Fruit fly (Drosophila melanogaster): ENCODE data around the gene CG31220.

Gene CG31220

dm6 chr3R:19624482-19624881 is 23.8 kb upstream of the CG31220 start (continued):
- TF ChIP-seq oc (tag; optimal IDR thresholded peaks at IDR 0.05) (no peak), Trl (optimal IDR thresholded peaks at IDR 0.05) (peak in 1 of 2 experiments; percentile 59), Trl (GFP tag; optimal IDR thresholded peaks at IDR 0.05) (no peak), grn (GFP tag; optimal IDR thresholded peaks at IDR 0.05) (peak; percentile 67), CG10147 (GFP tag; optimal IDR thresholded peaks at IDR 0.05) (peak; percentile 22), Rfx (GFP tag; IDR thresholded peaks at IDR 0.05) (peak; percentile 51), fu2 (GFP tag; optimal IDR thresholded peaks at IDR 0.05) (no peak), HLH3B (GFP tag; IDR thresholded peaks at IDR 0.05) (no peak), gro (GFP tag; optimal IDR thresholded peaks at IDR 0.05) (peak; percentile 7), usp (GFP tag; optimal IDR thresholded peaks at IDR 0.05) (no peak), NFAT (GFP tag; IDR thresholded peaks at IDR 0.05) (0 out of 2 replicates have a peak, but pooled peaks have one; percentile 21)

- TF ChIP-seq chinmo (GFP tag; IDR thresholded peaks at IDR 0.05; ENCODE audit: partially characterized antibody), result peak; percentile 62; the same call in 1 of the 4 replicates
- TF ChIP-seq CG31388 (GFP tag; optimal IDR thresholded peaks at IDR 0.05), result no peak
- TF ChIP-seq CG13894 (tag; optimal IDR thresholded peaks at IDR 0.05), result peak; percentile 98
- TF ChIP-seq cg (GFP tag; optimal IDR thresholded peaks at IDR 0.05), result no peak
- peak; percentile 85 for TF ChIP-seq CG12769 (tag; optimal IDR thresholded peaks at IDR 0.05)
- TF ChIP-seq sd (tag; optimal IDR thresholded peaks at IDR 0.05), result peak; percentile 12
- no peak for TF ChIP-seq CG12104 (GFP tag; optimal IDR thresholded peaks at IDR 0.05)
- TF ChIP-seq CG4854 (GFP tag; optimal IDR thresholded peaks at IDR 0.05), result no peak
- no peak for TF ChIP-seq Dip3 (GFP tag; optimal IDR thresholded peaks at IDR 0.05)
- no peak for TF ChIP-seq BEAF-32 (GFP tag; optimal IDR thresholded peaks at IDR 0.05)
- TF ChIP-seq CG42726 (GFP tag; IDR thresholded peaks at IDR 0.05; ENCODE audit: partially characterized antibody), result no peak
- TF ChIP-seq gcm (GFP tag; optimal IDR thresholded peaks at IDR 0.05), result peak; percentile 91
- TF ChIP-seq Deaf1 (tag; optimal IDR thresholded peaks at IDR 0.05), result no peak
- 0 out of 3 replicates have a peak, but pooled peaks have one; percentile 20 for TF ChIP-seq Dbx (GFP tag; IDR thresholded peaks at IDR 0.05)
- TF ChIP-seq sqz (GFP tag; optimal IDR thresholded peaks at IDR 0.05), result peak; percentile 6
- no peak for TF ChIP-seq Stat92E (GFP tag; optimal IDR thresholded peaks at IDR 0.05)
- no peak for TF ChIP-seq repo (GFP tag; optimal IDR thresholded peaks at IDR 0.05)
- no peak for TF ChIP-seq CG8290 (GFP tag; optimal IDR thresholded peaks at IDR 0.05)
- peak in 1 of 2 experiments; percentile 15 for TF ChIP-seq CG8290 (tag; optimal IDR thresholded peaks at IDR 0.05)
- TF ChIP-seq Hmx (GFP tag; optimal IDR thresholded peaks at IDR 0.05), result no peak
- TF ChIP-seq Pdp1 (GFP tag; optimal IDR thresholded peaks at IDR 0.05), result peak in 1 of 2 experiments; percentile 51
- TF ChIP-seq lov (optimal IDR thresholded peaks at IDR 0.05), result no peak
- peak; percentile 30; the same call in 1 of the 3 replicates for TF ChIP-seq lov (GFP tag; IDR thresholded peaks at IDR 0.05)
- 0 out of 3 replicates have a peak, but pooled peaks have one; percentile 56 for TF ChIP-seq CG6175 (GFP tag; IDR thresholded peaks at IDR 0.05)
- no peak for TF ChIP-seq croc (GFP tag; conservative IDR thresholded peaks at IDR 0.05)
- TF ChIP-seq NFAT (GFP tag; IDR thresholded peaks at IDR 0.05), result peak; percentile 28; the same call in 1 of the 2 replicates
- peak; percentile 20 for TF ChIP-seq abd-A (tag; optimal IDR thresholded peaks at IDR 0.05)
- TF ChIP-seq Sry-β (GFP tag; optimal IDR thresholded peaks at IDR 0.05), result no peak
- no peak for TF ChIP-seq mld (GFP tag; IDR thresholded peaks at IDR 0.05; ENCODE audit: partially characterized antibody)
- no peak for TF ChIP-seq esg (GFP tag; conservative IDR thresholded peaks at IDR 0.05)
- peak; percentile 14 for TF ChIP-seq CG10543 (GFP tag; optimal IDR thresholded peaks at IDR 0.05)
- no peak for TF ChIP-seq CG11093 (GFP tag; IDR thresholded peaks at IDR 0.05)
- TF ChIP-seq CG34376 (GFP tag; optimal IDR thresholded peaks at IDR 0.05), result peak; percentile 2
- TF ChIP-seq cwo (GFP tag; optimal IDR thresholded peaks at IDR 0.05), result peak; percentile 89
- peak; percentile 0 for TF ChIP-seq Med (GFP tag)
- TF ChIP-seq CG13624 (GFP tag; optimal IDR thresholded peaks at IDR 0.05), result peak; percentile 0
- TF ChIP-seq grau (tag; optimal IDR thresholded peaks at IDR 0.05), result no peak
Measured at dm6 chr3R:19625300-19626230, 22.7 kb upstream of the CG31220 start.
